Fruit fly (Drosophila melanogaster): ENCODE results near the gene lectin-22C.

Gene lectin-22C

DNA sequence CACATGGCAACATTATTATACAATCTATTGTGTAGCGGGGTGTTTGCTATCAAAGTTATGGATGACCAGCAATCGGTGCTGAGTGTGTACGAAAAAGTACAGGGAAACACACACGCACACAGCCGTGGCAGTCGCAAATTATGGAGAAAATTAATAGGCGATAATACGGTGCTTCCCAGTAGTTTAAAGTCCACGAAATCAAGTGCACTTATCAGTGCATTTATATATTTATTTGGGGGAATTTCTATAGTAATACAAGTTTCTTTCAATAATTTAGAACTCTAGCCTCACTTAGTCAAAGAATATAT lies 1.8 kb upstream of the lectin-22C start:
- no peak for TF ChIP-seq tai (GFP tag; optimal IDR thresholded peaks at IDR 0.05)
- no peak for TF ChIP-seq OdsH (GFP tag; optimal IDR thresholded peaks at IDR 0.05)
- no peak for TF ChIP-seq Rel (GFP tag; optimal IDR thresholded peaks at IDR 0.05)
- peak; percentile 90 for TF ChIP-seq Rel (tag; optimal IDR thresholded peaks at IDR 0.05)

DNA sequence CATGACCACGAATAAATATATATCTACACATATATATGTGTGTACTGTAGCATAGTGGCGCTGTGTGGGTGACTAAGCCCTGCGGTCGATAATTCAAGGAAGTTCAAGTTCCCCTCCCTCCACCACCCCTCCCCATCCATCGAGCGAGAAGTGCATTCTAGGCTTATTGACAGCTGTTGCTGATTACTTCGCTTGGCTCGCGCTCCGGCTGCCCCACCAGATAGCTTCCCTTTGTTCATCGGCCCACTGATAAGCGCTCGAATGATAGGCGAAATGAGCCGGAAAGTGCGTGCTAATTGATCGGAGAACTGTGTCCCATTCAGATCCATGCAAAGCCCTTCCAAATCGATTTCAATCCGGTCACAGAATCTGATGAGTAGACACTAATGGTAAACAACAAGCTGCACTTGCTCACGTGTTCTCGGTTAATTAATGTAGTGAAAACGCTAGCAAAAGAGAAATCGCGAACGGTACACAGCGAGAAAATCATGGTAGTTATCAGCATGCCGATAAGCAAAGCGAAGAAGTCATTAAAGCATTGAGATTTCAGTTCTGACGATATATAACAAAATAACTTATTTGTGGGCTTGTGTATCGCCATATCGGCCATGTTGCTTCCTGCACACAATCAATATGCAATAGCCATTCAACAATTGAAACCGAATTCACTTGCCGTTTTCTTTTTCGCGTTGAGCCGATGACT lies 1.3 kb upstream of the lectin-22C start:
- TF ChIP-seq Hnf4 (GFP tag; optimal IDR thresholded peaks at IDR 0.05) (peak; percentile 24), br (GFP tag; optimal IDR thresholded peaks at IDR 0.05) (no peak), psq (GFP tag; optimal IDR thresholded peaks at IDR 0.05) (no peak), Vsx2 (GFP tag; optimal IDR thresholded peaks at IDR 0.05; ENCODE audit: partially characterized antibody) (no peak), tai (GFP tag; optimal IDR thresholded peaks at IDR 0.05) (no peak), dmrt93B (GFP tag; optimal IDR thresholded peaks at IDR 0.05) (no peak), ey (GFP tag; optimal IDR thresholded peaks at IDR 0.05) (peak; percentile 19), Hr78 (GFP tag; optimal IDR thresholded peaks at IDR 0.05) (no peak), dl (GFP tag; optimal IDR thresholded peaks at IDR 0.05; ENCODE audit: insufficient read depth in 1 of 2, partially characterized antibody in 2 of 2) (no peak), Abd-B (GFP tag; optimal IDR thresholded peaks at IDR 0.05) (no peak), CG9705 (GFP tag; optimal IDR thresholded peaks at IDR 0.05) (no peak), OdsH (GFP tag; optimal IDR thresholded peaks at IDR 0.05) (no peak), h (GFP tag; optimal IDR thresholded peaks at IDR 0.05) (peak; percentile 49), sv (GFP tag; optimal IDR thresholded peaks at IDR 0.05) (no peak), dsf (GFP tag; optimal IDR thresholded peaks at IDR 0.05; ENCODE audit: borderline replicate concordance) (no peak), HLH106 (tag; optimal IDR thresholded peaks at IDR 0.05) (no peak), CG32264 (GFP tag; optimal IDR thresholded peaks at IDR 0.05) (no peak), brk (GFP tag; optimal IDR thresholded peaks at IDR 0.05) (no peak), jim (GFP tag; optimal IDR thresholded peaks at IDR 0.05) (no peak), sage (GFP tag; optimal IDR thresholded peaks at IDR 0.05) (no peak)

DNA sequence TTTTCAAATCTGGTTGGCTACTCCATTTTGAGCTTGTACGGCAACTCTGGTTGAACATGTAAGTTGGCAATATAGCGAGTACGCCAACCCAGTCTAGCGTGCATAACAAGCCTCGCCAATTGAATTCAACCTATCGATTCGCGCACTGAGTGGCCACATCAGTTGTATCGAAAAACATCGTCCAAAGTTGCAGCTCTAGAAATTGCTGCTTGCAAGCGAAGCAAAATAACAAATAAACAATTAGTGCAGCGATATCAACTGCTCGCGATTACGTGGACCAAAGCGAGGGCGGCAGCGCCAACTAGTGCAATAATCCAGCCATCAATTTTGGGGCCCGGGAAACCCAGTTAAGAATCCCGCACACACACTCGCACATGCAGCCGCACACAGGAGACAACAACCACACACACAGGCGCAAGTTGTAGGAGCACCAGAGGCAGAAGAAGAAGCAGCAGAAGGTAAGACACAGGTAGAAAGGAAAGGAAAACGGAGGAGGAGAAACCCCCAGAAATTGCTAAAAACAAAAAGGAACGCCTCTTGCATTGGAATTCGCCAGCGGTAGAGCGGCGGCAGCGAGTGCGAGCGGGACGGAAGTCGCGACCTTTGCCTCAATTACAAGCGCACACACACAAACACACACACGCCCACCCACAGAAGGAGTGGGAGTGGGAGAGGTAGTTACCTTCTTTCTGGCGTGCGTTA lies 637 bp upstream of the lectin-22C start:
- TF ChIP-seq woc (GFP tag; optimal IDR thresholded peaks at IDR 0.05) = no peak
- no peak for TF ChIP-seq HLH106 (tag; optimal IDR thresholded peaks at IDR 0.05)
- no peak for TF ChIP-seq Dif (GFP tag; optimal IDR thresholded peaks at IDR 0.05; ENCODE audit: partially characterized antibody)
- no peak for TF ChIP-seq rgr (GFP tag; optimal IDR thresholded peaks at IDR 0.05)
- TF ChIP-seq Sp1 (GFP tag; optimal IDR thresholded peaks at IDR 0.05) = no peak
- TF ChIP-seq Rel (GFP tag; optimal IDR thresholded peaks at IDR 0.05) = no peak
- peak; percentile 71 for TF ChIP-seq Rel (tag; optimal IDR thresholded peaks at IDR 0.05)
- peak; percentile 86 for TF ChIP-seq Myc (optimal IDR thresholded peaks at IDR 0.05)
- TF ChIP-seq Dfd (GFP tag; optimal IDR thresholded peaks at IDR 0.05) = no peak
- peak; percentile 49 for TF ChIP-seq psq (GFP tag; optimal IDR thresholded peaks at IDR 0.05)
- no peak for TF ChIP-seq Hnf4 (GFP tag; optimal IDR thresholded peaks at IDR 0.05)
- no peak for TF ChIP-seq h (GFP tag; optimal IDR thresholded peaks at IDR 0.05)
- TF ChIP-seq Mio (GFP tag; optimal IDR thresholded peaks at IDR 0.05) = no peak
- no peak for TF ChIP-seq lola (GFP tag; optimal IDR thresholded peaks at IDR 0.05)
- TF ChIP-seq fru (GFP tag; optimal IDR thresholded peaks at IDR 0.05) = no peak
- TF ChIP-seq dl (GFP tag; optimal IDR thresholded peaks at IDR 0.05; ENCODE audit: insufficient read depth in 1 of 2, partially characterized antibody in 2 of 2) = no peak
- TF ChIP-seq brk (GFP tag; optimal IDR thresholded peaks at IDR 0.05) = no peak
- TF ChIP-seq CG9705 (GFP tag; optimal IDR thresholded peaks at IDR 0.05) = no peak
- TF ChIP-seq Hr83 (GFP tag; optimal IDR thresholded peaks at IDR 0.05; ENCODE audit: poor library complexity, severe bottlenecking) = peak; percentile 1
- TF ChIP-seq GATAd (GFP tag; optimal IDR thresholded peaks at IDR 0.05) = no peak
- TF ChIP-seq CrebA (GFP tag; optimal IDR thresholded peaks at IDR 0.05; ENCODE audit: borderline replicate concordance) = no peak
- TF ChIP-seq pan (optimal IDR thresholded peaks at IDR 0.05) = no peak
- TF ChIP-seq N (GFP tag; optimal IDR thresholded peaks at IDR 0.05) = peak; percentile 21
- TF ChIP-seq br (GFP tag; optimal IDR thresholded peaks at IDR 0.05) = no peak
- no peak for TF ChIP-seq sage (GFP tag; optimal IDR thresholded peaks at IDR 0.05)
- no peak for TF ChIP-seq CG32264 (GFP tag; optimal IDR thresholded peaks at IDR 0.05)

All from whole organism, wandering third instar larva.